Worm (Caenorhabditis elegans): ENCODE data around the gene ced-7.

Gene ced-7

ce11 chrIII:9616426-9616825 is 36.5 kb upstream of the ced-7 start, which contains the start of gene hcp-3 (continued):
- TF ChIP-seq aly-2 (tag; optimal IDR thresholded peaks at IDR 0.05) (no peak), peb-1 (tag; optimal IDR thresholded peaks at IDR 0.05) (no peak), nhr-129 (tag; optimal IDR thresholded peaks at IDR 0.05) (peak; percentile 42), nhr-21 (tag; optimal IDR thresholded peaks at IDR 0.05) (no peak), nhr-77 (tag; optimal IDR thresholded peaks at IDR 0.05) (no peak)

ce11 chrIII:9615114-9615513 is 35.2 kb upstream of the ced-7 start:
- TF ChIP-seq alr-1 (tag; optimal IDR thresholded peaks at IDR 0.05) (no peak), ceh-16 (tag; optimal IDR thresholded peaks at IDR 0.05) (no peak), mdl-1 (tag; optimal IDR thresholded peaks at IDR 0.05) (no peak), egl-27 (tag; optimal IDR thresholded peaks at IDR 0.05) (no peak), R02D3.7 (tag; optimal IDR thresholded peaks at IDR 0.05) (no peak), aly-2 (tag; optimal IDR thresholded peaks at IDR 0.05) (no peak)

- TF ChIP-seq C34F6.9 (tag; optimal IDR thresholded peaks at IDR 0.05) (peak; percentile 68), nhr-77 (tag; optimal IDR thresholded peaks at IDR 0.05) (no peak), gmeb-1 (tag; optimal IDR thresholded peaks at IDR 0.05) (peak; percentile 84)
Observed at ce11 chrIII:9614211-9614610, 34.3 kb upstream of the ced-7 start, which contains the start of the genes pri-1 and F58A4.6. TSS of gene pri-1 (minus strand) at chrIII:9614281. TSS of gene F58A4.6 (plus strand) at chrIII:9614482.

ce11 chrIII:9612097-9612496 is 32.2 kb upstream of the ced-7 start, which contains the start of gene bbs-4:
TSS of gene bbs-4 (minus strand) at chrIII:9612197.
- TF ChIP-seq ceh-82 (tag; optimal IDR thresholded peaks at IDR 0.05) (no peak), unc-39 (tag; optimal IDR thresholded peaks at IDR 0.05) (no peak), sem-4 (tag; optimal IDR thresholded peaks at IDR 0.05) (no peak)

ce11 chrIII:9608650-9609049 is 28.8 kb upstream of the ced-7 start, which contains the start of gene clec-161:
TSS of gene clec-161 (minus strand) at chrIII:9608750.
- TF ChIP-seq egl-27 (tag; optimal IDR thresholded peaks at IDR 0.05) (no peak), peb-1 (tag; optimal IDR thresholded peaks at IDR 0.05) (no peak), nhr-23 (tag; optimal IDR thresholded peaks at IDR 0.05) (no peak), skn-1 (tag; optimal IDR thresholded peaks at IDR 0.05) (no peak), ztf-11 (tag; optimal IDR thresholded peaks at IDR 0.05) (no peak), crh-2 (tag; optimal IDR thresholded peaks at IDR 0.05) (no peak), sem-4 (tag; optimal IDR thresholded peaks at IDR 0.05) (no peak), lsy-2 (tag; optimal IDR thresholded peaks at IDR 0.05) (no peak), lin-11 (tag; optimal IDR thresholded peaks at IDR 0.05) (no peak), unc-55 (GFP tag; optimal IDR thresholded peaks at IDR 0.05) (no peak), R02D3.7 (tag; optimal IDR thresholded peaks at IDR 0.05) (no peak), F13H6.1 (tag; optimal IDR thresholded peaks at IDR 0.05) (no peak), ZK546.5 (tag; optimal IDR thresholded peaks at IDR 0.05) (no peak), nhr-21 (tag; optimal IDR thresholded peaks at IDR 0.05) (no peak), nhr-77 (tag; optimal IDR thresholded peaks at IDR 0.05) (no peak), sma-3 (GFP tag; optimal IDR thresholded peaks at IDR 0.05) (no peak), ama-1 (optimal IDR thresholded peaks at IDR 0.05) (no peak), elt-3 (tag; optimal IDR thresholded peaks at IDR 0.05) (no peak)

ce11 chrIII:9600645-9601044 is 20.8 kb upstream of the ced-7 start, which contains the start of gene F58A4.2:
TSS of gene F58A4.2 (minus strand) at chrIII:9600745.
- no peak for TF ChIP-seq aly-2 (tag; optimal IDR thresholded peaks at IDR 0.05)
- no peak for TF ChIP-seq unc-55 (GFP tag; optimal IDR thresholded peaks at IDR 0.05)
- no peak for TF ChIP-seq ztf-1 (GFP tag; conservative IDR thresholded peaks at IDR 0.05)
- no peak for TF ChIP-seq nhr-23 (tag; optimal IDR thresholded peaks at IDR 0.05)
- no peak for TF ChIP-seq F13H6.1 (tag; optimal IDR thresholded peaks at IDR 0.05)
- no peak for TF ChIP-seq mbf-1 (tag; optimal IDR thresholded peaks at IDR 0.05)
- TF ChIP-seq ceh-16 (tag; optimal IDR thresholded peaks at IDR 0.05) = no peak
- TF ChIP-seq unc-62 (GFP tag; optimal IDR thresholded peaks at IDR 0.05) = no peak
- TF ChIP-seq peb-1 (tag; optimal IDR thresholded peaks at IDR 0.05) = no peak
- TF ChIP-seq C34F6.9 (tag; optimal IDR thresholded peaks at IDR 0.05) = no peak
- no peak for TF ChIP-seq ZK546.5 (tag; optimal IDR thresholded peaks at IDR 0.05)

ce11 chrIII:9598168-9598567 is 18.3 kb upstream of the ced-7 start, which contains the start of gene F58A4.1:
TSS of gene F58A4.1 (plus strand) at chrIII:9598468.
- no peak for TF ChIP-seq ZK546.5 (tag; optimal IDR thresholded peaks at IDR 0.05)
- no peak for TF ChIP-seq mbf-1 (tag; optimal IDR thresholded peaks at IDR 0.05)
- no peak for TF ChIP-seq nhr-77 (tag; optimal IDR thresholded peaks at IDR 0.05)
- TF ChIP-seq sma-9 (GFP tag; optimal IDR thresholded peaks at IDR 0.05) = no peak
- TF ChIP-seq sma-9 (tag; optimal IDR thresholded peaks at IDR 0.05) = no peak
- TF ChIP-seq aly-2 (tag; optimal IDR thresholded peaks at IDR 0.05) = no peak
- no peak for TF ChIP-seq ztf-1 (GFP tag; conservative IDR thresholded peaks at IDR 0.05)
- no peak for TF ChIP-seq lin-39 (tag; optimal IDR thresholded peaks at IDR 0.05)
- no peak for TF ChIP-seq nhr-10 (tag; optimal IDR thresholded peaks at IDR 0.05)
- no peak for TF ChIP-seq ceh-82 (tag; optimal IDR thresholded peaks at IDR 0.05)
- no peak for TF ChIP-seq R02D3.7 (tag; optimal IDR thresholded peaks at IDR 0.05)
- TF ChIP-seq nhr-6 (tag; optimal IDR thresholded peaks at IDR 0.05) = no peak
- no peak for TF ChIP-seq unc-55 (GFP tag; optimal IDR thresholded peaks at IDR 0.05)
- no peak for TF ChIP-seq fos-1 (tag; optimal IDR thresholded peaks at IDR 0.05)
- TF ChIP-seq blmp-1 (tag; optimal IDR thresholded peaks at IDR 0.05; ENCODE audit: insufficient read depth) = no peak
- no peak for TF ChIP-seq peb-1 (tag; optimal IDR thresholded peaks at IDR 0.05)
- no peak for TF ChIP-seq elt-3 (tag; optimal IDR thresholded peaks at IDR 0.05)
- TF ChIP-seq elt-1 (tag; optimal IDR thresholded peaks at IDR 0.05) = no peak
- no peak for TF ChIP-seq unc-39 (tag; optimal IDR thresholded peaks at IDR 0.05)
- TF ChIP-seq nhr-129 (tag; optimal IDR thresholded peaks at IDR 0.05) = no peak

Data from whole organism, L2 larva.